Fruit fly (Drosophila melanogaster) S2 (cell line): ENCODE measurements around the gene Kap-alpha3.

Experiments
- CG8478 ChIP-seq: fragments of >200 bp; optimal IDR thresholded peaks from 2 replicates; lab custom pipeline; 2018
- CTCF ChIP-seq, 2 experiments: fragments of >200 bp; optimal IDR thresholded peaks; 2 replicates each; lab custom pipeline; 2018

- TF ChIP-seq CG8478 (lab: Kevin White, UChicago) (no peak), CTCF (optimal IDR thresholded peaks at IDR 0.05; lab: Kevin White, UChicago) (no peak)
Measured at dm6 chr3R:9561121-9561520, 16.4 kb downstream of the Kap-alpha3 start.
